Fruit fly (Drosophila melanogaster) whole organism, embryonic: ENCODE measurements around the gene CG11000.

Experiments used
- Atf-2 ChIP-seq: fragments of 200-800 bp; sonication (Bioruptor generic); optimal IDR thresholded peaks from 2 replicates; lab custom pipeline; 2016; ENCODE audit warnings: missing biosample characterization, missing genetic modification characterization
- CG10431 ChIP-seq: fragments of 200-800 bp; sonication (Bioruptor generic); optimal IDR thresholded peaks from 3 replicates; lab custom pipeline; 2018; ENCODE audit warnings: missing biosample characterization, mild to moderate bottlenecking, missing genetic modification characterization
- CG10543 ChIP-seq: fragments of 200-800 bp; sonication (Bioruptor generic); optimal IDR thresholded peaks from 3 replicates; lab custom pipeline; 2017; ENCODE audit warnings: missing biosample characterization, mild to moderate bottlenecking, missing genetic modification characterization, moderate library complexity
- CG10565 ChIP-seq: fragments of 200-800 bp; sonication (Bioruptor generic); optimal IDR thresholded peaks from 3 replicates; lab custom pipeline; 2016; ENCODE audit warnings: missing biosample characterization, mild to moderate bottlenecking, missing genetic modification characterization
- CG12219 ChIP-seq: fragments of 200-800 bp; sonication (Bioruptor generic); optimal IDR thresholded peaks from 3 replicates; lab custom pipeline; 2018; ENCODE audit warnings: missing biosample characterization, mild to moderate bottlenecking, missing genetic modification characterization
- CG1233 ChIP-seq: fragments of 200-800 bp; sonication (Bioruptor generic); optimal IDR thresholded peaks from 4 replicates; lab custom pipeline; 2018; ENCODE audit warnings: missing biosample characterization, mild to moderate bottlenecking, missing genetic modification characterization
- CG14441 ChIP-seq: fragments of 200-800 bp; sonication (Bioruptor generic); IDR thresholded peaks from 2 replicates; pipeline ENCODE4 v1.3.6; 2022; ENCODE audit warnings: missing biosample characterization, missing genetic modification characterization
- CG17802 ChIP-seq: fragments of 200-800 bp; sonication (Bioruptor generic); optimal IDR thresholded peaks from 2 replicates; lab custom pipeline; 2018; ENCODE audit warnings: missing biosample characterization, mild to moderate bottlenecking, missing genetic modification characterization, moderate library complexity
- CG2199 ChIP-seq: fragments of 200-800 bp; sonication (Bioruptor generic); IDR thresholded peaks from 3 replicates; pipeline ENCODE4 v1.3.6; 2022; ENCODE audit warnings: missing biosample characterization, missing genetic modification characterization
- CG30403 ChIP-seq: fragments of 200-800 bp; sonication (Bioruptor generic); optimal IDR thresholded peaks from 3 replicates; lab custom pipeline; 2016; ENCODE audit warnings: missing biosample characterization, missing genetic modification characterization
- CG33557 ChIP-seq: fragments of 200-800 bp; sonication (Bioruptor generic); optimal IDR thresholded peaks from 2 replicates; lab custom pipeline; 2019; ENCODE audit warnings: missing biosample characterization, mild to moderate bottlenecking, missing genetic modification characterization, moderate library complexity
- CG43689 ChIP-seq: fragments of 200-800 bp; sonication (Bioruptor generic); IDR thresholded peaks from 2 replicates; pipeline ENCODE4 v1.3.6; 2022; ENCODE audit warnings: missing biosample characterization, missing genetic modification characterization
- CG5180 ChIP-seq: fragments of 200-800 bp; sonication (Bioruptor generic); optimal IDR thresholded peaks from 3 replicates; lab custom pipeline; 2017; ENCODE audit warnings: missing biosample characterization, missing genetic modification characterization, mild to moderate bottlenecking, moderate library complexity, missing genetic modification reagents
- CG6272 ChIP-seq: fragments of 200-800 bp; sonication (Bioruptor generic); IDR thresholded peaks from 2 replicates; pipeline ENCODE4 v1.3.6; 2022; ENCODE audit warnings: missing biosample characterization, missing genetic modification characterization
- CG6689 ChIP-seq: fragments of 200-800 bp; sonication (Bioruptor generic); IDR thresholded peaks from 2 replicates; pipeline ENCODE4 v1.3.6; 2022; ENCODE audit warnings: missing biosample characterization, missing genetic modification characterization
- CG7745 ChIP-seq: fragments of 200-800 bp; sonication (Bioruptor generic); optimal IDR thresholded peaks from 2 replicates; lab custom pipeline; 2018; ENCODE audit warnings: missing biosample characterization, mild to moderate bottlenecking, missing genetic modification characterization, moderate library complexity
- CG7963 ChIP-seq: fragments of 200-800 bp; sonication (Bioruptor generic); IDR thresholded peaks from 3 replicates; pipeline ENCODE4 v1.3.6; 2022; ENCODE audit warnings: missing biosample characterization, missing genetic modification characterization; ENCODE audit not compliant: partially characterized antibody
- CG8924 ChIP-seq: fragments of 200-800 bp; optimal IDR thresholded peaks from 3 replicates; lab custom pipeline; 2019; ENCODE audit warnings: missing biosample characterization, mild to moderate bottlenecking, missing genetic modification characterization, moderate library complexity
- CHES-1-like ChIP-seq: fragments of 200-800 bp; sonication (Bioruptor generic); optimal IDR thresholded peaks from 2 replicates; lab custom pipeline; 2016; ENCODE audit warnings: missing biosample characterization, missing genetic modification characterization
- CTCF ChIP-seq: fragments of 200-800 bp; sonication (Bioruptor generic); optimal IDR thresholded peaks from 2 replicates; lab custom pipeline; 2017; ENCODE audit warnings: missing biosample characterization, mild to moderate bottlenecking, missing genetic modification characterization, moderate library complexity
- Dfd ChIP-seq, 2 experiments: fragments of >200 bp; optimal IDR thresholded peaks; 2 replicates each; lab custom pipeline; 2017; ENCODE audit warnings: missing biosample characterization in 2 of 2, missing genetic modification characterization in 2 of 2
- Doc2 ChIP-seq: fragments of 200-800 bp; sonication (Bioruptor generic); IDR thresholded peaks from 2 replicates; pipeline ENCODE4 v1.3.6; 2022; ENCODE audit warnings: missing biosample characterization, missing genetic modification characterization
- E2f1 ChIP-seq: fragments of 200-800 bp; sonication (Bioruptor generic); IDR thresholded peaks from 2 replicates; pipeline ENCODE4 v1.3.6; 2022; ENCODE audit warnings: missing biosample characterization, missing genetic modification characterization
- Gug ChIP-seq: fragments of 200-800 bp; sonication (Bioruptor generic); IDR thresholded peaks from 4 replicates; pipeline ENCODE4 v1.3.6; 2022; ENCODE audit warnings: missing biosample characterization, missing genetic modification characterization
- Hey ChIP-seq: fragments of 200-800 bp; sonication (Bioruptor generic); optimal IDR thresholded peaks from 3 replicates; lab custom pipeline; 2018; ENCODE audit warnings: missing biosample characterization, mild to moderate bottlenecking, missing genetic modification characterization
- Hmx ChIP-seq: fragments of 200-800 bp; sonication (Bioruptor generic); optimal IDR thresholded peaks from 2 replicates; lab custom pipeline; 2016; ENCODE audit warnings: missing biosample characterization, missing genetic modification characterization
- Hr3 ChIP-seq: fragments of 200-800 bp; sonication (Bioruptor generic); optimal IDR thresholded peaks from 3 replicates; lab custom pipeline; 2016; ENCODE audit warnings: missing biosample characterization, missing genetic modification characterization
- Lhr ChIP-seq: fragments of 200-800 bp; sonication (Bioruptor generic); optimal IDR thresholded peaks from 3 replicates; lab custom pipeline; 2017; ENCODE audit warnings: mild to moderate bottlenecking, missing biosample characterization, missing genetic modification reagents, missing genetic modification characterization
- Lim3 ChIP-seq: fragments of 200-800 bp; sonication (Bioruptor generic); IDR thresholded peaks from 2 replicates; pipeline ENCODE4 v1.3.6; 2022; ENCODE audit warnings: missing biosample characterization, missing genetic modification characterization
- Sox102F ChIP-seq: fragments of 200-800 bp; sonication (Bioruptor generic); optimal IDR thresholded peaks from 2 replicates; lab custom pipeline; 2018; ENCODE audit warnings: missing biosample characterization, mild to moderate bottlenecking, missing genetic modification characterization, moderate library complexity
- Spps ChIP-seq: fragments of 200-800 bp; sonication (Bioruptor generic); optimal IDR thresholded peaks from 2 replicates; lab custom pipeline; 2018; ENCODE audit warnings: missing biosample characterization, mild to moderate bottlenecking, missing genetic modification characterization
- aop ChIP-seq: fragments of 200-800 bp; sonication (Bioruptor generic); IDR thresholded peaks from 2 replicates; pipeline ENCODE4 v1.3.6; 2022; ENCODE audit warnings: missing biosample characterization, missing genetic modification characterization
- br ChIP-seq: fragments of >200 bp; optimal IDR thresholded peaks from 2 replicates; lab custom pipeline; 2017
- cad ChIP-seq: fragments of >200 bp; optimal IDR thresholded peaks from 2 replicates; lab custom pipeline; 2017; ENCODE audit warnings: missing biosample characterization, missing genetic modification characterization
- cas ChIP-seq: fragments of 200-800 bp; sonication (Bioruptor generic); IDR thresholded peaks from 2 replicates; pipeline ENCODE4 v1.3.6; 2022; ENCODE audit warnings: missing biosample characterization, missing genetic modification characterization
- cato ChIP-seq: fragments of 200-800 bp; sonication (Bioruptor generic); optimal IDR thresholded peaks from 2 replicates; lab custom pipeline; 2016; ENCODE audit warnings: missing biosample characterization, missing genetic modification characterization, borderline replicate concordance
- chinmo ChIP-seq: fragments of 200-800 bp; sonication (Bioruptor generic); IDR thresholded peaks from 4 replicates; pipeline ENCODE4 v1.3.6; 2022; ENCODE audit warnings: missing biosample characterization, missing genetic modification characterization; ENCODE audit not compliant: partially characterized antibody
- ci ChIP-seq: fragments of 200-800 bp; sonication (Bioruptor generic); IDR thresholded peaks from 3 replicates; pipeline ENCODE4 v1.3.6; 2022; ENCODE audit warnings: missing biosample characterization, missing genetic modification characterization
- crc ChIP-seq: fragments of 200-800 bp; sonication (Bioruptor generic); optimal IDR thresholded peaks from 2 replicates; lab custom pipeline; 2016; ENCODE audit warnings: missing biosample characterization, missing genetic modification characterization
- dan ChIP-seq: fragments of 200-800 bp; sonication (Bioruptor generic); IDR thresholded peaks from 2 replicates; pipeline ENCODE4 v1.3.6; 2022; ENCODE audit warnings: missing biosample characterization, missing genetic modification characterization
- gt ChIP-seq: fragments of 200-800 bp; sonication (Bioruptor generic); IDR thresholded peaks from 2 replicates; pipeline ENCODE4 v1.3.6; 2022; ENCODE audit warnings: missing biosample characterization, missing genetic modification characterization
- hb ChIP-seq: fragments of 200-800 bp; sonication (Bioruptor generic); IDR thresholded peaks from 3 replicates; pipeline ENCODE4 v1.3.6; 2022; ENCODE audit warnings: missing biosample characterization, missing genetic modification characterization; ENCODE audit not compliant: partially characterized antibody
- jigr1 ChIP-seq: fragments of 200-800 bp; sonication (Bioruptor generic); IDR thresholded peaks from 3 replicates; pipeline ENCODE4 v1.3.6; 2022; ENCODE audit warnings: missing biosample characterization, missing genetic modification characterization
- onecut ChIP-seq: fragments of 200-800 bp; sonication (Bioruptor generic); IDR thresholded peaks from 2 replicates; pipeline ENCODE4 v1.3.6; 2022; ENCODE audit warnings: missing biosample characterization, missing genetic modification characterization
- pzg ChIP-seq: fragments of 200-800 bp; sonication (Bioruptor generic); optimal IDR thresholded peaks from 3 replicates; lab custom pipeline; 2018; ENCODE audit warnings: missing biosample characterization, mild to moderate bottlenecking, missing genetic modification characterization, moderate library complexity
- ro ChIP-seq: fragments of 200-800 bp; sonication (Bioruptor generic); IDR thresholded peaks from 2 replicates; pipeline ENCODE4 v1.3.6; 2022; ENCODE audit warnings: missing biosample characterization, missing genetic modification characterization
- schlank ChIP-seq: fragments of 200-800 bp; sonication (Bioruptor generic); optimal IDR thresholded peaks from 2 replicates; lab custom pipeline; 2018; ENCODE audit warnings: missing biosample characterization, mild to moderate bottlenecking, missing genetic modification characterization
- shn ChIP-seq: fragments of 200-800 bp; sonication (Bioruptor generic); optimal IDR thresholded peaks from 3 replicates; lab custom pipeline; 2016; ENCODE audit warnings: missing biosample characterization, missing genetic modification characterization
- unc-4 ChIP-seq: fragments of 200-800 bp; sonication (Bioruptor generic); IDR thresholded peaks from 2 replicates; pipeline ENCODE4 v1.3.6; 2022; ENCODE audit warnings: missing biosample characterization, missing genetic modification characterization; ENCODE audit not compliant: partially characterized antibody
- wor ChIP-seq: fragments of 200-800 bp; sonication (Bioruptor generic); IDR thresholded peaks from 2 replicates; pipeline ENCODE4 v1.3.6; 2022; ENCODE audit warnings: missing biosample characterization, missing genetic modification characterization
- zf30C ChIP-seq: fragments of 200-800 bp; sonication (Bioruptor generic); optimal IDR thresholded peaks from 3 replicates; lab custom pipeline; 2018; ENCODE audit warnings: missing biosample characterization, mild to moderate bottlenecking, missing genetic modification characterization

The CG11000 gene

DNA sequence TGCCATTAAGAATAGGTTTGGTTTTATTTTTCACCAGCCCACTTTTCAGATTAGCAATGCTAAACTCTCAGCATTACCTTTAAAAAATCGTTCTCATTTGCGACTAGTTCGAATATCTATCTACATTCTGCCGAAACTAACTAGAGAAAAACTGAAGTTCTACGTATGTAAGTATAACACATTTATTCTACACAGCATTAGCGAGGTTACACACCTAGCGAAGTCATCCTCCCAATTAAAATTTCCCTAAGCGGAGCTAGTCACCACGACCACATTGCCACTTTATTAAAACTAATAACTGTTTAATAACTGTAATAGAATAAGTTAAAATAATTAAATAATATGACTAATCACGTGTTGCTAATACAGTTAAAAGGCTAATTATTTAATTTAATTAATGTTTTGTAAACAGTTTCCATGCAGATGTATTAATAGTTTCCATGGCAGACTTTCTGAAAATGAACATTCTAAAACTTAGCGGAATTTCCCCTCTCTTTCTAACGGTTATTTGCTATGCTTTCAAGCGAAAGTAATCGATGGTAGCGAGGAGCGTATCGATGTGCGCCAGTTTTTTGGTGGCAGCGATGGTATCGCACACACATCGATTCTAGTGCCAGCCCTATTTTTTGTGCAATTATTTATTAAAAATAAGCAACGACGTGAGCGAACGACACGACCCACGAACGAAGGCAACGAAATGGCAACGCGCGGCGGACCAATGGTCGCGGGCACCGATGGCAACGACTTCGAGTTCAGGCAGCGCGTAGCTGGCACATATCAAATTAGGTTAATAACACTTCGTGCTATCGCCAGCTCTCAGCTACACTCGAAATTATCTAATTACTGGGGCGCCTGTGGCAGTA, 23.2 kb upstream of the CG11000 start, which contains the start of gene jagn (continued):
- peak; percentile 90 for TF ChIP-seq pzg
- TF ChIP-seq chinmo (GFP tag; lab: Robert Waterston, UW) = peak; percentile 99
- TF ChIP-seq wor = no peak
- TF ChIP-seq Lhr = peak; percentile 86
- no peak for TF ChIP-seq Dfd (GFP tag; optimal IDR thresholded peaks at IDR 0.05; lab: Kevin White, UChicago)
- peak; percentile 45 for TF ChIP-seq Hr3 (GFP tag; lab: Kevin White, UChicago)
- no peak for TF ChIP-seq Doc2
- TF ChIP-seq unc-4 (GFP tag; lab: Robert Waterston, UW) = peak; percentile 98
- no peak for TF ChIP-seq CG7745 (tag; lab: Kevin White, UChicago)
- TF ChIP-seq CG33557 (GFP tag; lab: Kevin White, UChicago) = peak; percentile 23
- TF ChIP-seq cato (GFP tag; lab: Kevin White, UChicago) = no peak
- peak; percentile 91 for TF ChIP-seq CG2199
- no peak for TF ChIP-seq CG43689
- no peak for TF ChIP-seq CG10565 (GFP tag; lab: Kevin White, UChicago)
- TF ChIP-seq ci = peak; percentile 82
- peak; percentile 59 for TF ChIP-seq shn (GFP tag; lab: Kevin White, UChicago)
- TF ChIP-seq Spps = no peak
- TF ChIP-seq CTCF = peak; percentile 82
- no peak for TF ChIP-seq gt (GFP tag; lab: Robert Waterston, UW)
- TF ChIP-seq ro (GFP tag; lab: Robert Waterston, UW) = no peak
- TF ChIP-seq CG17802 (tag; lab: Kevin White, UChicago) = peak; percentile 36
- TF ChIP-seq crc (GFP tag; lab: Kevin White, UChicago) = peak; percentile 21
- TF ChIP-seq CG8924 (tag; lab: Kevin White, UChicago) = peak; percentile 73
- TF ChIP-seq hb (GFP tag; lab: Robert Waterston, UW) = peak; percentile 100
- peak; percentile 27; the same call in 1 of the 2 replicates for TF ChIP-seq CG14441 (GFP tag; lab: Robert Waterston, UW)
- TF ChIP-seq CG7963 (GFP tag; lab: Robert Waterston, UW) = peak; percentile 100
- no peak for TF ChIP-seq CG10543 (GFP tag; lab: Kevin White, UChicago)
- peak; percentile 58 for TF ChIP-seq E2f1
- peak; percentile 21 for TF ChIP-seq CG12219
- no peak for TF ChIP-seq CG5180 (GFP tag; lab: Kevin White, UChicago)
- TF ChIP-seq cas (GFP tag; lab: Robert Waterston, UW) = no peak
- TF ChIP-seq Gug (GFP tag; lab: Robert Waterston, UW) = peak; percentile 93
- peak; percentile 79 for TF ChIP-seq CG6272
- peak; percentile 74 for TF ChIP-seq CHES-1-like (GFP tag; lab: Kevin White, UChicago)
- no peak for TF ChIP-seq Lim3 (GFP tag; lab: Robert Waterston, UW)
- TF ChIP-seq schlank (tag; lab: Kevin White, UChicago) = no peak
- TF ChIP-seq cad (GFP tag; lab: Kevin White, UChicago) = no peak
- TF ChIP-seq Sox102F (GFP tag; lab: Kevin White, UChicago) = peak; percentile 26
- TF ChIP-seq zf30C (GFP tag; lab: Kevin White, UChicago) = no peak
- no peak for TF ChIP-seq Hmx (GFP tag; lab: Kevin White, UChicago)
- TF ChIP-seq aop = no peak
- TF ChIP-seq jigr1 (GFP tag; lab: Robert Waterston, UW) = no peak
- no peak for TF ChIP-seq br (lab: Kevin White, UChicago)
- no peak for TF ChIP-seq Hey
- peak; percentile 36; the same call in 1 of the 2 replicates for TF ChIP-seq CG6689 (GFP tag; lab: Robert Waterston, UW)
- peak; percentile 16 for TF ChIP-seq CG10431
- TF ChIP-seq dan = no peak
- TF ChIP-seq Atf-2 (GFP tag; lab: Kevin White, UChicago) = peak; percentile 17
- TF ChIP-seq onecut (GFP tag; lab: Robert Waterston, UW) = peak; percentile 83
- TF ChIP-seq CG30403 = peak; percentile 68
- peak; percentile 59 for TF ChIP-seq CG1233
